Fruit fly (Drosophila melanogaster) whole organism: ENCODE data around the gene Trs20.

ENCODE experiments used
- CG8478 ChIP-seq: fragments of >200 bp; optimal IDR thresholded peaks from 2 replicates; lab custom pipeline; 2018; ENCODE audit warnings: inconsistent platforms
- pan ChIP-seq: fragments of >200 bp; optimal IDR thresholded peaks from 2 replicates; lab custom pipeline; 2017
- psq ChIP-seq: fragments of >200 bp; optimal IDR thresholded peaks from 2 replicates; lab custom pipeline; 2017
- usp ChIP-seq: fragments of >200 bp; optimal IDR thresholded peaks from 2 replicates; lab custom pipeline; 2017; ENCODE audit warnings: missing biosample characterization, missing genetic modification characterization, mixed read lengths

dm6 chr3L:16178433-16178832 is 47.0 kb upstream of the Trs20 start:
- TF ChIP-seq CG8478 (lab: Kevin White, UChicago) (no peak), usp (GFP tag; lab: Kevin White, UChicago) (no peak), psq (no peak), pan (no peak)
